Worm (Caenorhabditis elegans) whole organism, L4 larva: ENCODE results near the gene Y45G5AL.1.
A peak's percentile ranks its signal among the peaks of the same experiment; 100 is the strongest.

ENCODE experiments used
- D1046.2 ChIP-seq: fragments of 200-800 bp; sonication (Bioruptor generic); IDR thresholded peaks from 2 replicates; pipeline ENCODE4 v1.3.6; 2022; ENCODE audit warnings: missing genetic modification characterization, missing compliant biosample characterization
- F10B5.3 ChIP-seq: sonication (generic microtip); optimal IDR thresholded peaks from 2 replicates; lab custom pipeline; 2016; ENCODE audit warnings: mild to moderate bottlenecking, missing genetic modification characterization, missing compliant biosample characterization
- R02D3.7 ChIP-seq: fragments of 150-350 bp; sonication (generic microtip); optimal IDR thresholded peaks from 3 replicates; lab custom pipeline; 2014; ENCODE audit warnings: missing biosample characterization, missing genetic modification characterization
- T26A8.4 ChIP-seq: fragments of 200-800 bp; sonication (Bioruptor generic); IDR thresholded peaks from 2 replicates; pipeline ENCODE4 v1.3.6; 2022; ENCODE audit warnings: missing genetic modification characterization, missing compliant biosample characterization
- Y75B8A.6 ChIP-seq: fragments of 200-800 bp; sonication (Bioruptor generic); IDR thresholded peaks from 2 replicates; pipeline ENCODE4 v1.3.6; 2022; ENCODE audit warnings: missing genetic modification reagents, missing genetic modification characterization, missing compliant biosample characterization
- ZK337.2 ChIP-seq: fragments of 200-800 bp; sonication (Bioruptor generic); IDR thresholded peaks from 2 replicates; pipeline ENCODE4 v1.3.6; 2022; ENCODE audit warnings: missing genetic modification reagents, missing genetic modification characterization, missing compliant biosample characterization
- ZK546.5 ChIP-seq, 2 experiments: sonication (generic microtip); optimal IDR thresholded peaks; 2 replicates each; lab custom pipeline; 2017; ENCODE audit warnings: missing biosample characterization in 2 of 2, missing genetic modification characterization in 2 of 2
- arid-1 ChIP-seq: fragments of 200-800 bp; sonication (Bioruptor generic); conservative IDR thresholded peaks from 2 replicates; pipeline ENCODE4 v1.3.6; 2022; ENCODE audit warnings: missing genetic modification reagents, missing genetic modification characterization, missing compliant biosample characterization
- ceh-20 ChIP-seq: fragments of 200-800 bp; sonication (Bioruptor generic); IDR thresholded peaks from 2 replicates; pipeline ENCODE4 v1.3.6; 2022; ENCODE audit warnings: missing genetic modification reagents, missing genetic modification characterization, missing compliant biosample characterization
- ceh-28 ChIP-seq: fragments of 150-350 bp; optimal IDR thresholded peaks from 2 replicates; lab custom pipeline; 2014; ENCODE audit warnings: missing biosample characterization, missing genetic modification reagents, missing genetic modification characterization
- ceh-62 ChIP-seq: sonication (generic microtip); optimal IDR thresholded peaks from 2 replicates; lab custom pipeline; 2017; ENCODE audit warnings: missing biosample characterization, missing genetic modification characterization
- ceh-82 ChIP-seq: sonication (generic microtip); optimal IDR thresholded peaks from 2 replicates; lab custom pipeline; 2017; ENCODE audit warnings: missing biosample characterization, missing genetic modification characterization
- ces-1 ChIP-seq: fragments of 150-350 bp; sonication (generic microtip); optimal IDR thresholded peaks from 4 replicates; lab custom pipeline; 2014; ENCODE audit warnings: missing biosample characterization, missing genetic modification reagents, missing genetic modification characterization
- dmd-8 ChIP-seq: fragments of 200-800 bp; sonication (Bioruptor generic); IDR thresholded peaks from 2 replicates; pipeline ENCODE4 v1.3.6; 2022; ENCODE audit warnings: missing genetic modification characterization, missing compliant biosample characterization
- dpl-1 ChIP-seq: fragments of 150-350 bp; optimal IDR thresholded peaks from 2 replicates; lab custom pipeline; 2014; ENCODE audit warnings: missing biosample characterization, missing genetic modification reagents, missing genetic modification characterization
- duxl-1 ChIP-seq: sonication (generic microtip); optimal IDR thresholded peaks from 2 replicates; lab custom pipeline; 2016; ENCODE audit warnings: mild to moderate bottlenecking, missing genetic modification characterization, moderate library complexity, missing compliant biosample characterization; ENCODE audit not compliant: poor library complexity
- fkh-10 ChIP-seq: fragments of 150-350 bp; optimal IDR thresholded peaks from 2 replicates; lab custom pipeline; 2014; ENCODE audit warnings: missing biosample characterization, missing genetic modification reagents, missing genetic modification characterization
- hif-1 ChIP-seq, 2 experiments: sonication (generic microtip); optimal IDR thresholded peaks; 2 replicates each; lab custom pipeline; 2016 to 2017; ENCODE audit warnings: missing compliant biosample characterization in 2 of 2, missing genetic modification characterization in 2 of 2, missing genetic modification reagents in 2 of 2, missing genotype in 2 of 2, mild to moderate bottlenecking in 1 of 2
- hlh-11 ChIP-seq: fragments of 200-800 bp; sonication (Bioruptor generic); optimal IDR thresholded peaks from 2 replicates; lab custom pipeline; 2018; ENCODE audit warnings: mild to moderate bottlenecking, missing genetic modification characterization, missing compliant biosample characterization
- lin-13 ChIP-seq: fragments of 150-350 bp; optimal IDR thresholded peaks from 2 replicates; lab custom pipeline; 2014; ENCODE audit warnings: missing biosample characterization, missing genetic modification reagents, missing genetic modification characterization
- mdl-1 ChIP-seq, 2 experiments: fragments of 150-350 bp in 1 of 2; sonication (generic microtip) in 1 of 2; optimal IDR thresholded peaks; 2 replicates each; lab custom pipeline; 2014 to 2017; ENCODE audit warnings: missing biosample characterization in 2 of 2, missing genetic modification characterization in 2 of 2
- mdt-29 ChIP-seq: fragments of 200-800 bp; sonication (Bioruptor generic); IDR thresholded peaks from 2 replicates; pipeline ENCODE4 v1.3.6; 2022; ENCODE audit warnings: missing genetic modification reagents, missing genetic modification characterization, missing compliant biosample characterization
- mes-2 ChIP-seq: sonication (generic microtip); optimal IDR thresholded peaks from 2 replicates; lab custom pipeline; 2016; ENCODE audit warnings: missing genotype, mild to moderate bottlenecking, missing genetic modification characterization, missing compliant biosample characterization; ENCODE audit not compliant: poor library complexity, severe bottlenecking
- nhr-10 ChIP-seq: fragments of 150-350 bp; optimal IDR thresholded peaks from 2 replicates; lab custom pipeline; 2014; ENCODE audit warnings: missing biosample characterization, missing genetic modification characterization
- nhr-102 ChIP-seq: sonication (generic microtip); optimal IDR thresholded peaks from 2 replicates; lab custom pipeline; 2016; ENCODE audit warnings: mild to moderate bottlenecking, missing genetic modification characterization, moderate library complexity, missing compliant biosample characterization
- nhr-11 ChIP-seq: fragments of 150-350 bp; optimal IDR thresholded peaks from 2 replicates; lab custom pipeline; 2014; ENCODE audit warnings: missing biosample characterization, missing genetic modification characterization
- nhr-111 ChIP-seq: fragments of 200-800 bp; sonication (Bioruptor generic); optimal IDR thresholded peaks from 2 replicates; lab custom pipeline; 2018; ENCODE audit warnings: mild to moderate bottlenecking, missing genetic modification characterization, missing compliant biosample characterization
- nhr-28 ChIP-seq: fragments of 150-350 bp; optimal IDR thresholded peaks from 2 replicates; lab custom pipeline; 2014; ENCODE audit warnings: missing biosample characterization, missing genetic modification characterization
- nhr-41 ChIP-seq: fragments of 200-800 bp; sonication (Bioruptor generic); IDR thresholded peaks from 2 replicates; pipeline ENCODE4 v1.3.6; 2022; ENCODE audit warnings: missing genetic modification reagents, missing genetic modification characterization, missing compliant biosample characterization
- nhr-48 ChIP-seq: sonication (generic microtip); optimal IDR thresholded peaks from 2 replicates; lab custom pipeline; 2016; ENCODE audit warnings: mild to moderate bottlenecking, missing genetic modification characterization, missing compliant biosample characterization
- pqm-1 ChIP-seq: sonication (generic microtip); optimal IDR thresholded peaks from 2 replicates; lab custom pipeline; 2017; ENCODE audit warnings: missing biosample characterization, missing genetic modification characterization
- saeg-2 ChIP-seq: fragments of 200-800 bp; sonication (Bioruptor generic); IDR thresholded peaks from 2 replicates; pipeline ENCODE4 v1.3.6; 2022; ENCODE audit warnings: missing genetic modification reagents, missing genetic modification characterization, missing compliant biosample characterization
- sdz-12 ChIP-seq: fragments of 200-800 bp; sonication (Bioruptor generic); optimal IDR thresholded peaks from 2 replicates; lab custom pipeline; 2018; ENCODE audit warnings: mild to moderate bottlenecking, missing genetic modification characterization, missing compliant biosample characterization
- snpc-1.2 ChIP-seq: fragments of 200-800 bp; sonication (Bioruptor generic); IDR thresholded peaks from 2 replicates; pipeline ENCODE4 v1.3.6; 2022; ENCODE audit warnings: missing genetic modification reagents, missing genetic modification characterization, missing compliant biosample characterization
- spr-3 ChIP-seq: fragments of 200-800 bp; sonication (Bioruptor generic); optimal IDR thresholded peaks from 2 replicates; lab custom pipeline; 2018; ENCODE audit warnings: mild to moderate bottlenecking, missing genetic modification characterization, missing compliant biosample characterization
- tag-97 ChIP-seq: fragments of 200-800 bp; sonication (Bioruptor generic); IDR thresholded peaks from 2 replicates; pipeline ENCODE4 v1.3.6; 2022; ENCODE audit warnings: missing genetic modification characterization, missing compliant biosample characterization
- tra-1 ChIP-seq: fragments of 200-800 bp; sonication (Bioruptor generic); IDR thresholded peaks from 2 replicates; pipeline ENCODE4 v1.3.6; 2022; ENCODE audit warnings: missing genetic modification reagents, missing genetic modification characterization, missing compliant biosample characterization
- zfp-2 ChIP-seq: sonication (generic microtip); optimal IDR thresholded peaks from 2 replicates; lab custom pipeline; 2016; ENCODE audit warnings: mild to moderate bottlenecking, missing genetic modification characterization, missing compliant biosample characterization
- zfp-3 ChIP-seq: fragments of 200-800 bp; sonication (Bioruptor generic); conservative IDR thresholded peaks from 2 replicates; pipeline ENCODE4 v1.3.6; 2022; ENCODE audit warnings: missing genetic modification reagents, missing genetic modification characterization, missing compliant biosample characterization

The Y45G5AL.1 gene

DNA sequence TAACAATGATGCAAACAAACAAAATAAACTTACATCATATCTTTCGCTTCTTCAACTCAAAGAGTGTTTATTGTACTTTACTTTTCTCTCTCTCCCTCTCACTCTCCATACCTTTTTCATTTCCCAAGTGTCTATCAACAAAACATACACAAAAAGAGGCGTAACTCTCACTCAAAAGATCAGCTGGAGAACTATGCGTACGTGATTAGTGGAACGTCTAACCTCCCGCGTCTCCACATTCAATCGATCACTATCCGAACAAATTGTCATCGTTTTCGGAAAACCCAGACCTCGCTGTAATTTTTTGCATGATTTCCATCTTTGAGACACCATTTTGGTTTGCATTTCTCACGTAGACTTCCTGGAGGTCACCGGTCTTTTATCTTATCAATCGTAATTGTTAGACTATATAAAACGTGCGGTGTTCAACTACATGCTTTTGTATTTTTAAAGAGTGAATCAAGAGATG is 12.8 kb upstream of the Y45G5AL.1 start, which contains the start of gene nhr-57 (continued):
- TF ChIP-seq nhr-41 (GFP tag; lab: Robert Waterston, UW) (no peak), ceh-20 (peak; percentile 51; the same call in 1 of the 2 replicates), nhr-10 (tag; lab: Kevin White, UChicago) (peak; percentile 16), sdz-12 (no peak), hif-1 (tag; optimal IDR thresholded peaks at IDR 0.05; lab: Kevin White, UChicago) (peak; percentile 98 to 100), ceh-62 (tag; lab: Kevin White, UChicago) (no peak), dmd-8 (GFP tag; lab: Robert Waterston, UW) (0 out of 2 replicates have a peak, but pooled peaks have one; percentile 14), nhr-11 (tag; lab: Kevin White, UChicago) (peak; percentile 31), mes-2 (peak; percentile 7), hlh-11 (tag; lab: Kevin White, UChicago) (peak; percentile 93), tra-1 (GFP tag; lab: Robert Waterston, UW) (0 out of 2 replicates have a peak, but pooled peaks have one; percentile 53), tag-97 (no peak), dpl-1 (GFP tag; lab: Kevin White, UChicago) (peak; percentile 4), pqm-1 (peak; percentile 35), R02D3.7 (no peak), nhr-102 (tag; lab: Kevin White, UChicago) (peak; percentile 65), nhr-28 (peak; percentile 94), saeg-2 (GFP tag; lab: Robert Waterston, UW) (0 out of 2 replicates have a peak, but pooled peaks have one; percentile 54)

ce11 chrV:4134728-4135127 is 9.6 kb upstream of the Y45G5AL.1 start, which contains the start of gene lgc-1:
Gene lgc-1 (plus strand): TSS chrV:4135028.
- TF ChIP-seq F10B5.3 (tag; lab: Kevin White, UChicago) (no peak), duxl-1 (no peak), nhr-111 (GFP tag; lab: Kevin White, UChicago) (no peak), D1046.2 (GFP tag; lab: Robert Waterston, UW) (no peak), T26A8.4 (no peak), ceh-28 (tag; lab: Kevin White, UChicago) (no peak), ceh-82 (tag; lab: Kevin White, UChicago) (no peak), ces-1 (GFP tag; lab: Kevin White, UChicago) (no peak), saeg-2 (GFP tag; lab: Robert Waterston, UW) (no peak), Y75B8A.6 (GFP tag; lab: Robert Waterston, UW) (no peak), snpc-1.2 (GFP tag; lab: Robert Waterston, UW) (no peak), dmd-8 (GFP tag; lab: Robert Waterston, UW) (no peak), nhr-10 (tag; lab: Kevin White, UChicago) (no peak), mdl-1 (tag; optimal IDR thresholded peaks at IDR 0.05; lab: Kevin White, UChicago) (no peak), ZK337.2 (GFP tag; lab: Robert Waterston, UW) (no peak), ceh-62 (tag; lab: Kevin White, UChicago) (no peak), sdz-12 (no peak), ZK546.5 (tag; optimal IDR thresholded peaks at IDR 0.05; lab: Kevin White, UChicago) (no peak), nhr-48 (tag; lab: Kevin White, UChicago) (no peak)

DNA sequence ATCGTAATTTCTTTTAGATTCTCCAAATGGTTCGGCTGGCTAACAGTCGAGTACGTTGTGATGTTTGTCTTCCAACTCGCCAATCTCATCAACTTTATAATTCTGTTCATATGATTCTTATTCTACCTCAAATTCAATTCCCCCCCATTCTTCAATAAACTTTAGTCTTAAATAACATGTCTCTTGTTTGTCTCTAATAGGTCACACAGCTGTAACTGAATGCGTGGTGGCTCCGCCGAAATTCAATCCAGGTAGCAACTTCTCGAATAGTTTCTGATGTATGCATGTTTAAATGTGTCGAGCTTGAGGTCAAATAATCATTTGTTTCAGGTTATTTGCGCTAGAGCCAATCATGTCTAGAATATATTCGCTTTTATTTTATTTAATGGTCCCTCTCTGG is 5.6 kb upstream of the Y45G5AL.1 start, which contains the start of gene lgc-29:
Gene lgc-29 (plus strand): TSS at position 301 of the 400 bp plus-strand sequence.
- TF ChIP-seq fkh-10 (GFP tag; lab: Kevin White, UChicago) (no peak), mdt-29 (no peak), zfp-3 (GFP tag; lab: Robert Waterston, UW) (no peak), arid-1 (no peak), lin-13 (GFP tag; lab: Kevin White, UChicago) (no peak), D1046.2 (GFP tag; lab: Robert Waterston, UW) (no peak), zfp-2 (tag; lab: Kevin White, UChicago) (no peak), spr-3 (GFP tag; lab: Kevin White, UChicago) (no peak), nhr-11 (tag; lab: Kevin White, UChicago) (no peak)
